Fruit fly (Drosophila melanogaster) whole organism, prepupa: ENCODE results near the gene fry.

ENCODE experiments used
- Blimp-1 ChIP-seq: fragments of 200-800 bp; sonication (Bioruptor generic); optimal IDR thresholded peaks from 3 replicates; lab custom pipeline; 2017; ENCODE audit warnings: missing biosample characterization, missing genetic modification characterization, mild to moderate bottlenecking, moderate library complexity, missing genetic modification reagents
- Sox14 ChIP-seq: fragments of 200-800 bp; sonication (Bioruptor generic); optimal IDR thresholded peaks from 3 replicates; lab custom pipeline; 2016; ENCODE audit warnings: missing biosample characterization, missing genetic modification characterization

DNA sequence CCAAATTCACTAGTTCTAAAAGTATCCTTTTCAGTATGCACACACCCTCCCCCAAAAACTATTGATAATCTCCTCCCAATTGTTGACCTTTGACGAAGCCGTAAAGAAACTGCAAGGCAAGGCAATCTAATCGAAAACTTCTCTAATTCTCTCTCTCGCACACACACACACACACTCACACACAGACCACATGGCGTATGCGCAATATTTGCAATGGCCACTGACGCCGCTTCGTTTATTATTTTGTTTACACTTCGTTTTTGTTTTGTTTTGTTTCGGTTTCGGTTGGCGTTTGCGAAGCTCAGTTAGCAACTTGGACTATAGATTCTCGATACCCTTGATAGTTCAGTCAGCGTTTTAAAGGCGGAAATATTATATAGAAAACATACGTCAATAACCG lies 10.9 kb upstream of the fry start:
- no peak for TF ChIP-seq Blimp-1 (GFP tag; lab: Kevin White, UChicago)
- TF ChIP-seq Sox14 (GFP tag; lab: Kevin White, UChicago): no peak
